Worm (Caenorhabditis elegans) whole organism, midembryonic: Measurements from ENCODE around the gene eelo-1.

ENCODE experiments used
- T22C8.4 ChIP-seq: fragments of 200-800 bp; sonication (Bioruptor generic); IDR thresholded peaks from 2 replicates; pipeline ENCODE4 v1.3.6; 2022; ENCODE audit warnings: missing genetic modification characterization, missing compliant biosample characterization
- cog-1 ChIP-seq: sonication (generic microtip); optimal IDR thresholded peaks from 2 replicates; lab custom pipeline; 2016; ENCODE audit warnings: missing genetic modification characterization, missing compliant biosample characterization
- flt-1 ChIP-seq: fragments of 200-800 bp; sonication (Bioruptor generic); IDR thresholded peaks from 2 replicates; pipeline ENCODE4 v1.3.6; 2022; ENCODE audit warnings: missing genetic modification characterization, missing compliant biosample characterization
- klf-2 ChIP-seq: fragments of 200-800 bp; sonication (Bioruptor generic); conservative IDR thresholded peaks from 2 replicates; pipeline ENCODE4 v1.3.6; 2022; ENCODE audit warnings: missing genetic modification reagents, missing genetic modification characterization, missing compliant biosample characterization
- med-1 ChIP-seq: sonication (generic microtip); optimal IDR thresholded peaks from 2 replicates; lab custom pipeline; 2017; ENCODE audit warnings: missing genetic modification characterization, mild to moderate bottlenecking, missing compliant biosample characterization, antibody characterized with exemption, missing genetic modification reagents; ENCODE audit not compliant: insufficient read depth
- ref-1 ChIP-seq: fragments of 200-800 bp; sonication (Bioruptor generic); conservative IDR thresholded peaks from 2 replicates; pipeline ENCODE4 v1.3.6; 2022; ENCODE audit warnings: missing genetic modification reagents, missing genetic modification characterization, missing compliant biosample characterization
- tab-1 ChIP-seq: fragments of 200-800 bp; sonication (Bioruptor generic); IDR thresholded peaks from 2 replicates; pipeline ENCODE4 v1.3.6; 2022; ENCODE audit warnings: missing genetic modification characterization, missing compliant biosample characterization
- ztf-23 ChIP-seq: fragments of 200-800 bp; sonication (Bioruptor generic); IDR thresholded peaks from 2 replicates; pipeline ENCODE4 v1.3.6; 2022; ENCODE audit warnings: missing genetic modification reagents, missing genetic modification characterization, missing compliant biosample characterization
- ztf-29 ChIP-seq: fragments of 200-800 bp; sonication (Bioruptor generic); IDR thresholded peaks from 2 replicates; pipeline ENCODE4 v1.3.6; 2022; ENCODE audit warnings: missing genetic modification reagents, missing genetic modification characterization, missing compliant biosample characterization

The eelo-1 gene

ce11 chrIII:1584216-1584715 lies 25.9 kb upstream of the eelo-1 start:
- TF ChIP-seq ref-1 (GFP tag; lab: Robert Waterston, UW) = no peak
- TF ChIP-seq cog-1 (tag; lab: Kevin White, UChicago) = no peak
- TF ChIP-seq ztf-29 = no peak
- TF ChIP-seq flt-1 (GFP tag; lab: Robert Waterston, UW) = no peak
- TF ChIP-seq klf-2 (GFP tag; lab: Robert Waterston, UW) = no peak
- no peak for TF ChIP-seq med-1
- no peak for TF ChIP-seq tab-1
- no peak; the same call in 1 of the 2 replicates for TF ChIP-seq T22C8.4 (GFP tag; lab: Robert Waterston, UW)
- TF ChIP-seq ztf-23 (GFP tag; lab: Robert Waterston, UW) = no peak

- no peak for TF ChIP-seq cog-1 (tag; lab: Kevin White, UChicago)
- peak; percentile 83 for TF ChIP-seq T22C8.4 (GFP tag; lab: Robert Waterston, UW)
Observed at ce11 chrIII:1583529-1583928, 25.2 kb upstream of the eelo-1 start.

- no peak for TF ChIP-seq flt-1 (GFP tag; lab: Robert Waterston, UW)
- TF ChIP-seq klf-2 (GFP tag; lab: Robert Waterston, UW) = no peak
- TF ChIP-seq T22C8.4 (GFP tag; lab: Robert Waterston, UW) = peak; percentile 97
- TF ChIP-seq cog-1 (tag; lab: Kevin White, UChicago) = no peak
- no peak for TF ChIP-seq med-1
- no peak for TF ChIP-seq ztf-29
Observed at ce11 chrIII:1580142-1580541, 21.8 kb upstream of the eelo-1 start.

ce11 chrIII:1579001-1579400 lies 20.7 kb upstream of the eelo-1 start:
- no peak for TF ChIP-seq ztf-29
- no peak for TF ChIP-seq med-1
- no peak for TF ChIP-seq ztf-23 (GFP tag; lab: Robert Waterston, UW)

ce11 chrIII:1578566-1578965 lies 20.2 kb upstream of the eelo-1 start:
- TF ChIP-seq tab-1 (no peak), T22C8.4 (GFP tag; lab: Robert Waterston, UW) (peak; percentile 77)

- no peak for TF ChIP-seq ztf-23 (GFP tag; lab: Robert Waterston, UW)
- no peak for TF ChIP-seq ref-1 (GFP tag; lab: Robert Waterston, UW)
- no peak for TF ChIP-seq klf-2 (GFP tag; lab: Robert Waterston, UW)
- TF ChIP-seq med-1 = no peak
- TF ChIP-seq flt-1 (GFP tag; lab: Robert Waterston, UW) = no peak
- no peak for TF ChIP-seq T22C8.4 (GFP tag; lab: Robert Waterston, UW)
- no peak for TF ChIP-seq cog-1 (tag; lab: Kevin White, UChicago)
- TF ChIP-seq tab-1 = no peak
- TF ChIP-seq ztf-29 = no peak
Observed at ce11 chrIII:1576451-1576850, 18.1 kb upstream of the eelo-1 start, which contains the start of gene Y22D7AL.7. Gene Y22D7AL.7, plus strand, starts transcription at chrIII:1576751.

ce11 chrIII:1575651-1576050 lies 17.3 kb upstream of the eelo-1 start:
- no peak for TF ChIP-seq klf-2 (GFP tag; lab: Robert Waterston, UW)
- TF ChIP-seq cog-1 (tag; lab: Kevin White, UChicago) = no peak
- TF ChIP-seq ref-1 (GFP tag; lab: Robert Waterston, UW) = no peak
- TF ChIP-seq med-1 = no peak
- TF ChIP-seq tab-1 = no peak
- no peak for TF ChIP-seq T22C8.4 (GFP tag; lab: Robert Waterston, UW)
- no peak for TF ChIP-seq ztf-23 (GFP tag; lab: Robert Waterston, UW)
- no peak for TF ChIP-seq ztf-29
- no peak for TF ChIP-seq flt-1 (GFP tag; lab: Robert Waterston, UW)

- TF ChIP-seq flt-1 (GFP tag; lab: Robert Waterston, UW) (no peak), T22C8.4 (GFP tag; lab: Robert Waterston, UW) (no peak), med-1 (no peak), ztf-23 (GFP tag; lab: Robert Waterston, UW) (no peak), klf-2 (GFP tag; lab: Robert Waterston, UW) (no peak), ref-1 (GFP tag; lab: Robert Waterston, UW) (no peak), cog-1 (tag; lab: Kevin White, UChicago) (no peak), tab-1 (no peak), ztf-29 (no peak)
Observed at ce11 chrIII:1570006-1570405, 11.7 kb upstream of the eelo-1 start, which contains the start of gene rep-1. Gene rep-1, plus strand, starts transcription at chrIII:1570306.

- TF ChIP-seq cog-1 (tag; lab: Kevin White, UChicago) = no peak
- TF ChIP-seq ref-1 (GFP tag; lab: Robert Waterston, UW) = no peak
- TF ChIP-seq ztf-29 = no peak
Observed at ce11 chrIII:1554347-1554746, 4.0 kb downstream of the eelo-1 start, which contains the start of gene ddx-35. Gene ddx-35, minus strand, starts transcription at chrIII:1554447.

- TF ChIP-seq T22C8.4 (GFP tag; lab: Robert Waterston, UW) (peak; percentile 51; the same call in 1 of the 2 replicates), cog-1 (tag; lab: Kevin White, UChicago) (no peak), ztf-23 (GFP tag; lab: Robert Waterston, UW) (no peak)
Observed at ce11 chrIII:1543406-1544011, 14.8 kb downstream of the eelo-1 start.

ce11 chrIII:1540100-1540695 lies 18.1 kb downstream of the eelo-1 start, which contains the start of the genes Y67D2.5 and cisd-3.2:
Gene Y67D2.5, minus strand, starts transcription at chrIII:1540244.
Gene cisd-3.2, plus strand, starts transcription at chrIII:1540493.
- no peak for TF ChIP-seq ztf-23 (GFP tag; lab: Robert Waterston, UW)
- TF ChIP-seq med-1 = no peak
- no peak for TF ChIP-seq T22C8.4 (GFP tag; lab: Robert Waterston, UW)
- TF ChIP-seq tab-1 = no peak
- no peak for TF ChIP-seq ref-1 (GFP tag; lab: Robert Waterston, UW)
- no peak for TF ChIP-seq ztf-29
- TF ChIP-seq klf-2 (GFP tag; lab: Robert Waterston, UW) = no peak
